Worm (Caenorhabditis elegans) whole organism, dauer: Measurements from ENCODE around the gene F28E10.4.

Experiments used
- unc-62 ChIP-seq: sonication (generic microtip); optimal IDR thresholded peaks from 2 replicates; lab custom pipeline; 2017; ENCODE audit warnings: missing biosample characterization, missing genetic modification reagents, missing genetic modification characterization

The F28E10.4 gene

ce11 chrIV:4567343-4567742 is at the start of gene F28E10.4:
Gene F28E10.4 (minus strand): TSS chrIV:4567443.
- no peak for TF ChIP-seq unc-62

- no peak for TF ChIP-seq unc-62
These were observed 46.3 kb upstream of the F28E10.4 start for ce11 chrIV:4613516-4613915.

DNA sequence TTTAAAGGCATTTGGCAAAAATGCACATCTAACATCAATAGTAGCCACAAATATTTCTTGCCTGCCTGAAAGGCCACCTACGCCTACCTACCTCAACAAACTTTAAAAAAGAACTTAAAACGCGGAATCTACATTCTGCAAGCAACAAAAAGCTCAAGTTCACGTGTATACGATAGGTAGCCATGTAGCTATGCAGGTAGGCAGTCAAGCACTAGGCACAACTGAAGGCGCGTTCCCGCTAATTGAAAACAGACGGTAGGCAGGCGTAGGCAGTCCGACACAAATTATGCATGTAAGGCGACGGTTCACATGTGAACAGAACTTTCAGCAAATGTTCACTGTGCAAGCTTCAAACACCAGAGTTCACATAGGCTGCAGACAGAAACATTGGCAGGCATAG is 45.4 kb upstream of the F28E10.4 start:
- no peak for TF ChIP-seq unc-62

DNA sequence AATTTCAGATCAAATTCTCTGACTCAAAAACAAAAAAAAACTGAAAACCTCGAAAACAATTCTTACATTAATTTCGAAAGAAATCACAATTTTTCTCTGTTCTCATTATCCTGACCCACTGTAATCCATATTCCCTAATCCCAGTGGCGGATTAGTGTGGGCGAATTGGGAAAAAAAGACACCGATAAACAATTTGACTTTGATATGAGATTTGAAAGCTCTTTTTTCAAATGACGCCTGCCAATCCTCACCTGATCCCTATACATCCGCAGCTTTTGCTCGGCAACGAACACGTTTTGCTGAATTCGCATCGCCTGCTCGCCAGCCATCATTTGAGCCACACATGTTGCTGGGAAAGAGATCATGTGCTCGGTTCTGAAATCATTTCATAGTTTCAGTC is 44.5 kb upstream of the F28E10.4 start:
- no peak for TF ChIP-seq unc-62

DNA sequence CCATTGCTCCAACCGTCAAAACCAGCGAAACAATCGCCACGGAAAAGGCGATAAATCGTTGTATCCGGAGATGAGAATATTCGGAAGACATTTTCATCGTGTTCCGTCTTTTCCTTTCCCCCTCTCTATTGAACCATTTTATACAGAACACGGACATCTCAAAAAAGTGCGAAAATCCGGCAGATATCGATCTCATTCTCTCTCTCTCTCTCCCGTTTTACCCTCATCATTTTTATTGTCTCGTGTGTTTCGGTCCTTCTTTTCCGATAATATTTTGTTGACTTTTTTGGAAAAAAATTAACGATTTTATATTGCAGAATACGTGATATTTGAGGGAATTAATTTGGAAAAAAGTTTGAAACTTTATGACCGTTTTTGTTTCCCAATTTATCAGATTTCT is 42.3 kb upstream of the F28E10.4 start, which contains the start of gene col-110:
col-110 (minus strand) TSS at position 101 of the 400 bp plus-strand sequence.
- no peak for TF ChIP-seq unc-62

- TF ChIP-seq unc-62 = no peak
These were observed 41.4 kb upstream of the F28E10.4 start for ce11 chrIV:4608661-4609060.

DNA sequence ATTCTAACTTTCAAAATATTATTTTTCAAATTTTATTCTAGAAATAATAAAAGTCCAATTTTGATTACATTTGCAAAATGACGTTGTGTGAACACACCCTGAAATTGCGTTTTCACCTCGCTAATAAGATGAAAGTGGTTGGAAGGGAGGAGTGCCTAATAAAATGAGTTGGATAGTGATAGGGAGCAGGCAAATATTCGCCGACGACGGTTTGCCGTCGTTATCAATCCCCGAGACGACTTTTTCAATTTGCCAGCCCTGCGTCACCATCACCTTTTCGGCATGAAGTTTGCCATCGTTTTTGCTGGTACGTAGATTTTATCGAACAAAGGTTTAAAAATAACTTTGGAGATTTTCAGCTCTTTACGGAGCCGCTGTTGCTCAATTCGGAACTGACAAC is 38.4 kb upstream of the F28E10.4 start, which contains the start of gene nspg-10:
nspg-10 (plus strand) TSS at position 179 of the 400 bp plus-strand sequence.
- no peak for TF ChIP-seq unc-62

- TF ChIP-seq unc-62 = no peak
These were observed 35.3 kb upstream of the F28E10.4 start, which contains the start of gene F19C7.4 for ce11 chrIV:4602565-4602964. Gene F19C7.4 (plus strand): TSS chrIV:4602865.

DNA sequence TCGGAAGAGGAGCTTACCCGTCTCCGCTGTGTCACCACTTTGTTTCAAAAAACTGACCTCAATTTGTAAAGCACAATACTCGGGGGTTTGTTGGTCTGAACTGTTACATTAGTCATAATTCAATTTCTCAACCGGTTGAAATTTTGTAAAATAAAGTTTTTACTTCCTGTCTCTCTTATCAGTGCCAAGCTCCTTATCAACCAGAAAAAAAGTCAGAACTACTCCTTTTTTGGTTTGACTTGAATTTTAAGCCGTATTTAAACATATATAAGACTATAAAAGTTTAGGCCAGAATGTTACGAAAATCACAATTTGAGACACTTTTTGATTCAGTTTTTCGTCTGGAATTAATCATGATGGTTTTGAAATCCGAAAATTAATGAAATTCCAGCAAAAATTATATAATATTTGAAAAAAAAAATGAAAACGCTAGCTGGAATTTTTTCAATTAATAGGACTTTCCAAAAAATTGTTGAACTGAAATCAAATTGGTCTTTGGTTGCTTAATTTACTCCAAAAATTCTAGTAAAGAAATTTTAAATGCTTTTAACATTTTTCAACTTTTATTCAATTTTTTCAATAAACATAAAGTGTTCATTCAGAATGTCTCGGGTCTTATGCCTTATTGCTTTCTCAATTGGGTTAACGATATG is 32.2 kb upstream of the F28E10.4 start, which contains the start of gene F19C7.2:
F19C7.2 (plus strand) TSS at position 603 of the 653 bp plus-strand sequence.
- TF ChIP-seq unc-62 = no peak

DNA sequence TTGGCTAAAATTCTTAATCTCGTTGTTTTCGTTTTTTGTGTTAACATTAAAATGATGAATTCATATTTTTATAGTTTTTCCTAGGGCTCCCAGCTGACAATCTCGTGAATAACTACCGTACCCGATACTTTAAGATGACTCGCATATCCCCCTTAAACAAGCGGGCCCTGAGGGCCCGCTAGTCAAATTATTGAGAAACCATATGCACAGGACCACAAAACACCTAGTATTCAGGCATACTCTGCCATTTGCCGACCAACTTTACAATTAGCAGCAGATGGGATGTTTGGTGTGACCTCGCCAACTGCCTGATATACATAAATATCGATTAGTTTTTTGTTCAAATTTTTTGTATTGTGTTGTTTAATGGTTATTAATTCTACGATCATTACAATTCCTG is 29.6 kb upstream of the F28E10.4 start, which contains the start of gene F19C7.3:
F19C7.3 (plus strand) TSS at position 301 of the 400 bp plus-strand sequence.
- TF ChIP-seq unc-62 = no peak

DNA sequence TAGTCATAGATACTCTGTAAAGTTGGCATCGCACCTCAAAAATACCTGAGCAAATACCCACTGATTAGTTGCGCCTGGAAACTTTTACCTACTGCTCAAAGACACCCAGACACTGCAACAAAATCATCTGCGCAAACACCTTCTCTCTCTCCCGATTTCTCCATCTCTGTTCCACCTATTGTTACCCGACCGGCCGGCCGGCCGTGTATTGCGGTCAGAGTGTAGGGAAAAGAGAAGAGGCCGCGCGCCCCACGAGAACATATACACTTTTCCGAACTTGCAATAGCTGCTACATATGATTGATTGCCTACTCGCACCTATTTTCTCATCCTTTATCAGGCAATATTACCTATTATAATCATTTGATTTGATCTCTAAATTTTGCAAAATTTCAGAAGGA is 21.2 kb upstream of the F28E10.4 start:
- TF ChIP-seq unc-62 = no peak

DNA sequence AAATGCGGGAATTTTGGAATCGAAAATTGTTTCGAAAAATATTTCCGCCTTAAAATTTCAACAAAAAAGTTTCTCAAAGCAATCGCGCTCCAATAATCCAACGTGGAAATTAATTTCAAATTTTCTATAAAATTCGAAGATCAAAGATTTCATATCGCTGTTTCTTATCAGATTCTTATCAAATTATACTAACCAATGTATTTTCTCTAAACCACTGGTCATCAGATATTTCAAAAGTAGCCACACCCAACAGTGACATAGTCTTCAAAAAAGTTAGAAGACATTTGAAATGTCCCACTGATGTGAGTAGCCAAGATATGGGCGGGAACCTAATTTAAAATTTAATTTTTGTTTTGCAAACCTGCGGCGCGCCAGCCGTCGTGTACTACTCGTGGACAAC is 20.3 kb upstream of the F28E10.4 start:
- TF ChIP-seq unc-62 = no peak

- TF ChIP-seq unc-62 = no peak
These were observed 18.7 kb upstream of the F28E10.4 start for ce11 chrIV:4585991-4586390.

- no peak for TF ChIP-seq unc-62
These were observed 12.2 kb upstream of the F28E10.4 start for ce11 chrIV:4579472-4579871.

DNA sequence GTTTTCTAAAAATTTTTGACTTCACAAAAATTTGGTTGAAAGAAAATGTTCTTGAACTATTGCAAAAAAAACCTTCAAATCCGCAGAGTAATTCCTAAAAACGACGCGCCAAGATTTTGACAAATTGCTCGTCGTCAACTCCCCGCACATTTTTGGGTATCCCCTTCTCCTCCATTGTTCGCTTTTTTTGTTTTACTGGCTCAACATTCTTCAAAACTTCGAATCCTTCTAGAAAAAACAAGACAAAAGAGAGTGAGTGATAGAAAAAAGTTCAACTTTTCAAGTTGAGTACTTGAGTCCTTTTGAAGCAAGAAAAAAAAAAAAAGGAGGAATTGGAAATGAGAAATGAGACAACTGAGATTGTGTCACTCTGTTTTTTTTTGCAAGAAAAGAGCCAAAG is 9.6 kb upstream of the F28E10.4 start:
- TF ChIP-seq unc-62 = no peak

DNA sequence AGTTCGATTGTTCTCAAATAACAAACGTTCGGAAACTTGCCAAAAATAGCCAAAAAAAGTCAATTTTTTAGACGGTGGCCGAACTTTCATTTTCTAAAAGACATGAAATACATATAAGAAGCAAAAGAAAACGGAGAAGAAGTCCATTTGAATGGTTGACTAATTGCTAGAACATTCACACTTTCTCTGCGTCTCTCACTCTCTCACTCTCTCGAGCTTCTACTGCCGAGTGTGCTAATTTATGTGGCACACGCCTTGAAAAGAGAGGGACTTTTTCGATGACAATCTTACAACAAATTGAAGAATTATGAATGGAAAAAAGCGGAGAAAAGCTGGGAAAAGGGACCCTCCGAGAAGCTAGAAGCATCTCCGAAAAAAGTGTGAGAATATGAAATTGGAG is 6.8 kb upstream of the F28E10.4 start:
- TF ChIP-seq unc-62 = no peak

- no peak for TF ChIP-seq unc-62
These were observed 3.4 kb upstream of the F28E10.4 start for ce11 chrIV:4570599-4570998.

DNA sequence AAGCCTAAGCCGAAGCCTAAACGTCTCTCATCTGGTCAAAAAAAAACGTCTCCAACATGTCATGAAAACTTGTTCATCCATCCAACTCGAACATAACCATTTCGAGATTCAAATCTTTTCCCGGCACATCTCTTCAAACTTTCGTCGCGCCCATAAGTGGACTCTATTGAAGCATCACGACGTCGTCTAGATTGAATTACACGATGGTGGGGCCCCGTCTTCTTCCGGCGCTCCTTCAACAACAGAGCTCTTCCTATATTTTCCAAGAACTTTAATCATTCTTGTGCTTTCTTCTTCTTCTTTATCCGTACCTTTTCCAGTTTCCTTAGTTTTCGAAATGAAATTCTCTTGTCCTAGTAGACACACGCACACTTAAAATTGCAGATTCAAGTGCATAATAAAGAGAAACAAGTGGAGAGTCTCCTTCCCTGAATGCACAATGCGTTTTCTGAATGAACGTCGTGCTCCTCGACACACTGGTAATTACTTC is 1.2 kb upstream of the F28E10.4 start, which contains the start of gene F28E10.1:
F28E10.1 (plus strand) TSS at position 440 of the 490 bp plus-strand sequence.
- no peak for TF ChIP-seq unc-62
